Worm (Caenorhabditis elegans) whole organism, L4 larva: ENCODE measurements around the gene D2062.5.
A peak's percentile ranks its signal among the peaks of the same experiment; 100 is the strongest.

Experiments
- D1046.2 ChIP-seq: fragments of 200-800 bp; sonication (Bioruptor generic); IDR thresholded peaks from 2 replicates; pipeline ENCODE4 v1.3.6; 2022; ENCODE audit warnings: missing genetic modification characterization, missing compliant biosample characterization
- F49E8.2 ChIP-seq: sonication (generic microtip); optimal IDR thresholded peaks from 2 replicates; lab custom pipeline; 2016; ENCODE audit warnings: missing compliant biosample characterization, mild to moderate bottlenecking, missing genetic modification characterization, borderline replicate concordance
- T26A8.4 ChIP-seq: fragments of 200-800 bp; sonication (Bioruptor generic); IDR thresholded peaks from 2 replicates; pipeline ENCODE4 v1.3.6; 2022; ENCODE audit warnings: missing genetic modification characterization, missing compliant biosample characterization
- Y105C5A.15 ChIP-seq: fragments of 200-800 bp; sonication (Bioruptor generic); IDR thresholded peaks from 2 replicates; pipeline ENCODE4 v1.3.6; 2022; ENCODE audit warnings: missing genetic modification characterization, missing compliant biosample characterization
- Y5F2A.4 ChIP-seq: fragments of 200-800 bp; sonication (Bioruptor generic); optimal IDR thresholded peaks from 2 replicates; lab custom pipeline; 2018; ENCODE audit warnings: mild to moderate bottlenecking, missing genetic modification characterization, missing compliant biosample characterization
- ZK546.5 ChIP-seq, 2 experiments: sonication (generic microtip); optimal IDR thresholded peaks; 2 replicates each; lab custom pipeline; 2017; ENCODE audit warnings: missing biosample characterization in 2 of 2, missing genetic modification characterization in 2 of 2
- aly-2 ChIP-seq: sonication (generic microtip); optimal IDR thresholded peaks from 2 replicates; lab custom pipeline; 2018; ENCODE audit warnings: missing biosample characterization, missing genetic modification characterization
- ama-1 ChIP-seq: fragments of 150-350 bp; optimal IDR thresholded peaks from 2 replicates; lab custom pipeline; 2014; ENCODE audit warnings: inconsistent platforms, mixed read lengths
- attf-4 ChIP-seq: sonication (generic microtip); optimal IDR thresholded peaks from 3 replicates; lab custom pipeline; 2017; ENCODE audit warnings: missing biosample characterization, missing genetic modification characterization
- ceh-20 ChIP-seq: fragments of 200-800 bp; sonication (Bioruptor generic); IDR thresholded peaks from 2 replicates; pipeline ENCODE4 v1.3.6; 2022; ENCODE audit warnings: missing genetic modification reagents, missing genetic modification characterization, missing compliant biosample characterization
- ceh-32 ChIP-seq: sonication (generic microtip); optimal IDR thresholded peaks from 2 replicates; lab custom pipeline; 2016; ENCODE audit warnings: mild to moderate bottlenecking, missing genetic modification characterization, missing compliant biosample characterization; ENCODE audit not compliant: poor library complexity
- ctbp-1 ChIP-seq: fragments of 200-800 bp; sonication (Bioruptor generic); IDR thresholded peaks from 2 replicates; pipeline ENCODE4 v1.3.6; 2022; ENCODE audit warnings: missing genetic modification reagents, missing genetic modification characterization, missing compliant biosample characterization
- daf-19 ChIP-seq: fragments of 200-800 bp; sonication (Bioruptor generic); conservative IDR thresholded peaks from 2 replicates; pipeline ENCODE4 v1.3.6; 2022; ENCODE audit warnings: missing genetic modification characterization, missing compliant biosample characterization
- daf-8 ChIP-seq: fragments of 200-800 bp; sonication (Bioruptor generic); IDR thresholded peaks from 2 replicates; pipeline ENCODE4 v1.3.6; 2022; ENCODE audit warnings: missing genetic modification characterization, missing compliant biosample characterization
- dmd-6 ChIP-seq: fragments of 200-800 bp; sonication (Bioruptor generic); IDR thresholded peaks from 2 replicates; pipeline ENCODE4 v1.3.6; 2022; ENCODE audit warnings: missing genetic modification reagents, missing genetic modification characterization, missing compliant biosample characterization
- dmd-8 ChIP-seq: fragments of 200-800 bp; sonication (Bioruptor generic); IDR thresholded peaks from 2 replicates; pipeline ENCODE4 v1.3.6; 2022; ENCODE audit warnings: missing genetic modification characterization, missing compliant biosample characterization
- duxl-1 ChIP-seq: sonication (generic microtip); optimal IDR thresholded peaks from 2 replicates; lab custom pipeline; 2016; ENCODE audit warnings: mild to moderate bottlenecking, missing genetic modification characterization, moderate library complexity, missing compliant biosample characterization; ENCODE audit not compliant: poor library complexity
- hlh-30 ChIP-seq: sonication (generic microtip); optimal IDR thresholded peaks from 2 replicates; lab custom pipeline; 2017; ENCODE audit warnings: antibody characterized with exemption, mild to moderate bottlenecking, missing genetic modification characterization, missing compliant biosample characterization; ENCODE audit not compliant: insufficient read depth
- hmg-1.1 ChIP-seq: fragments of 200-800 bp; sonication (Bioruptor generic); IDR thresholded peaks from 2 replicates; pipeline ENCODE4 v1.3.6; 2022; ENCODE audit warnings: missing genetic modification reagents, missing genetic modification characterization, missing compliant biosample characterization
- lin-15B ChIP-seq: fragments of 150-350 bp; sonication (generic microtip); optimal IDR thresholded peaks from 3 replicates; lab custom pipeline; 2014; ENCODE audit warnings: missing biosample characterization, missing genetic modification characterization
- lin-38 ChIP-seq: fragments of 200-800 bp; sonication (Bioruptor generic); IDR thresholded peaks from 2 replicates; pipeline ENCODE4 v1.3.6; 2022; ENCODE audit warnings: missing genetic modification reagents, missing genetic modification characterization, missing compliant biosample characterization
- lin-39 ChIP-seq: fragments of 150-350 bp; optimal IDR thresholded peaks from 2 replicates; lab custom pipeline; 2014; ENCODE audit warnings: missing biosample characterization, missing genetic modification reagents, missing genetic modification characterization
- mdl-1 ChIP-seq, 2 experiments: fragments of 150-350 bp in 1 of 2; sonication (generic microtip) in 1 of 2; optimal IDR thresholded peaks; 2 replicates each; lab custom pipeline; 2014 to 2017; ENCODE audit warnings: missing biosample characterization in 2 of 2, missing genetic modification characterization in 2 of 2
- mxl-2 ChIP-seq: fragments of 200-800 bp; sonication (Bioruptor generic); conservative IDR thresholded peaks from 2 replicates; pipeline ENCODE4 v1.3.6; 2022; ENCODE audit warnings: missing genetic modification reagents, missing genetic modification characterization, missing compliant biosample characterization
- nhr-10 ChIP-seq: fragments of 150-350 bp; optimal IDR thresholded peaks from 2 replicates; lab custom pipeline; 2014; ENCODE audit warnings: missing biosample characterization, missing genetic modification characterization
- nhr-102 ChIP-seq: sonication (generic microtip); optimal IDR thresholded peaks from 2 replicates; lab custom pipeline; 2016; ENCODE audit warnings: mild to moderate bottlenecking, missing genetic modification characterization, moderate library complexity, missing compliant biosample characterization
- nhr-111 ChIP-seq: fragments of 200-800 bp; sonication (Bioruptor generic); optimal IDR thresholded peaks from 2 replicates; lab custom pipeline; 2018; ENCODE audit warnings: mild to moderate bottlenecking, missing genetic modification characterization, missing compliant biosample characterization
- nhr-237 ChIP-seq: sonication (generic microtip); optimal IDR thresholded peaks from 2 replicates; lab custom pipeline; 2017; ENCODE audit warnings: missing biosample characterization, missing genetic modification characterization
- nhr-28 ChIP-seq: fragments of 150-350 bp; optimal IDR thresholded peaks from 2 replicates; lab custom pipeline; 2014; ENCODE audit warnings: missing biosample characterization, missing genetic modification characterization
- nhr-76 ChIP-seq: fragments of 150-350 bp; optimal IDR thresholded peaks from 2 replicates; lab custom pipeline; 2014; ENCODE audit warnings: missing biosample characterization, missing genetic modification characterization
- nhr-77 ChIP-seq: fragments of 150-350 bp; optimal IDR thresholded peaks from 2 replicates; lab custom pipeline; 2014; ENCODE audit warnings: missing biosample characterization, missing genetic modification characterization
- php-3 ChIP-seq: fragments of 200-800 bp; sonication (Bioruptor generic); IDR thresholded peaks from 2 replicates; pipeline ENCODE4 v1.3.6; 2022; ENCODE audit warnings: missing genetic modification reagents, missing genetic modification characterization, missing compliant biosample characterization
- sdz-12 ChIP-seq: fragments of 200-800 bp; sonication (Bioruptor generic); optimal IDR thresholded peaks from 2 replicates; lab custom pipeline; 2018; ENCODE audit warnings: mild to moderate bottlenecking, missing genetic modification characterization, missing compliant biosample characterization
- set-16 ChIP-seq: fragments of 200-800 bp; sonication (Bioruptor generic); IDR thresholded peaks from 2 replicates; pipeline ENCODE4 v1.3.6; 2022; ENCODE audit warnings: missing genetic modification reagents, missing genetic modification characterization, missing compliant biosample characterization
- snpc-1.2 ChIP-seq: fragments of 200-800 bp; sonication (Bioruptor generic); IDR thresholded peaks from 2 replicates; pipeline ENCODE4 v1.3.6; 2022; ENCODE audit warnings: missing genetic modification reagents, missing genetic modification characterization, missing compliant biosample characterization
- spr-3 ChIP-seq: fragments of 200-800 bp; sonication (Bioruptor generic); optimal IDR thresholded peaks from 2 replicates; lab custom pipeline; 2018; ENCODE audit warnings: mild to moderate bottlenecking, missing genetic modification characterization, missing compliant biosample characterization
- tag-97 ChIP-seq: fragments of 200-800 bp; sonication (Bioruptor generic); IDR thresholded peaks from 2 replicates; pipeline ENCODE4 v1.3.6; 2022; ENCODE audit warnings: missing genetic modification characterization, missing compliant biosample characterization
- unc-62 ChIP-seq, 3 experiments: fragments of 150-350 bp in 1 of 3; sonication (generic microtip); optimal IDR thresholded peaks in 2 of 3; peaks in 1 of 3; 1 replicate in 1 of 3; 2 replicates in 2 of 3; lab custom pipeline; 2014 to 2017; ENCODE audit warnings: missing biosample characterization in 3 of 3, missing genetic modification characterization in 3 of 3, missing genetic modification reagents in 3 of 3, missing genotype in 1 of 3
- vab-7 ChIP-seq: fragments of 200-800 bp; sonication (Bioruptor generic); IDR thresholded peaks from 2 replicates; pipeline ENCODE4 v1.3.6; 2022; ENCODE audit warnings: missing genetic modification reagents, missing genetic modification characterization, missing compliant biosample characterization
- zag-1 ChIP-seq: fragments of 150-350 bp; optimal IDR thresholded peaks from 2 replicates; lab custom pipeline; 2014; ENCODE audit warnings: missing biosample characterization, missing genetic modification characterization
- zfp-2 ChIP-seq: sonication (generic microtip); optimal IDR thresholded peaks from 2 replicates; lab custom pipeline; 2016; ENCODE audit warnings: mild to moderate bottlenecking, missing genetic modification characterization, missing compliant biosample characterization
- zfp-3 ChIP-seq: fragments of 200-800 bp; sonication (Bioruptor generic); conservative IDR thresholded peaks from 2 replicates; pipeline ENCODE4 v1.3.6; 2022; ENCODE audit warnings: missing genetic modification reagents, missing genetic modification characterization, missing compliant biosample characterization
- ztf-7 ChIP-seq: fragments of 150-350 bp; optimal IDR thresholded peaks from 2 replicates; lab custom pipeline; 2014; ENCODE audit warnings: missing biosample characterization, missing genetic modification characterization

Gene D2062.5

DNA sequence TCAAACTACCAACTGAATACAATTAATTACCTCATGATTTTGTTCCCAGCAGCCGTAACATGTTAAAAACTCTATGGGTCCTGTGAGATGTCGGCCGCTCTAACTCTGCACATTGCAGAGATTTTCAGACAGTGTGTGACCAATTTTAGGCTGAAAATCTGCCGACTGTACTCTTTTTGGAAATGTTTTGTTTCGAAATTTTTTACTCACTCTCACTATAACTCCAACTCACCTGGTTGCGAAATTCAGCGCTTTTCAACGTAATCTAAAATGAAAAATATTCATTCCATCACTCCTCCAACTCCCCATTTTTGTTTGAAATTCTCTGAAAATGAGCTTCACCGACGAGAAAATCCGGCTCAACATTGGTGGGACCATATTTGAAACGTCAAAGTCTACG, 27.0 kb downstream of the D2062.5 start, which contains the start of the genes F22E5.13 and F22E5.6:
TSS of gene F22E5.13 (minus strand) at position 101 of the 400 bp plus-strand sequence.
TSS of gene F22E5.6 (plus strand) at position 297 of the 400 bp plus-strand sequence.
- TF ChIP-seq duxl-1 (tag; lab: Kevin White, UChicago) (no peak), F49E8.2 (tag; lab: Kevin White, UChicago) (no peak), daf-8 (no peak), ama-1 (no peak), Y105C5A.15 (GFP tag; lab: Robert Waterston, UW) (no peak), Y5F2A.4 (no peak), php-3 (GFP tag; lab: Robert Waterston, UW) (no peak), daf-19 (GFP tag; lab: Robert Waterston, UW) (no peak), nhr-111 (GFP tag; lab: Kevin White, UChicago) (no peak), nhr-237 (tag; lab: Kevin White, UChicago) (no peak), ZK546.5 (tag; optimal IDR thresholded peaks at IDR 0.05; lab: Kevin White, UChicago) (no peak), snpc-1.2 (no peak), nhr-102 (tag; lab: Kevin White, UChicago) (no peak), zfp-2 (tag; lab: Kevin White, UChicago) (no peak), zfp-3 (GFP tag; lab: Robert Waterston, UW) (no peak), ctbp-1 (GFP tag; lab: Robert Waterston, UW) (no peak), vab-7 (GFP tag; lab: Robert Waterston, UW) (no peak)

DNA sequence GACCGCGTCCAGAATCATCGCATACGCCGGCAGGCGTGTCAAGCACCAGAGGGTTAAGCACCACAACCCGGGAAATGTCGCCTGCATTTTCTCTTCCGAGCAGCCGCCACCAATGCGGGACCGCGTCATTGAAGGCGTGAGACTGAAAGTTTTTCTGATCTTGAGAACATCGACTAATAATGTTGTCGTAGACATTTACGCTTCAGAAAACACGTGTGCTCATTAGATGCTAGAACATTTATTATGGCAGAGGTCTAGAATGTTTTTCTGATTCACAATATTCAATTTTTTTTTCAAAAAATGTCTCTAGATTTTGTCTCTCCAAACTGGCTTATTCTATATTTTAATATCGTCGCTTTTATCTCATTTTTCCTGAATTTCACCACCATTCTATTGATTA, 34.0 kb downstream of the D2062.5 start, which contains the start of gene sri-47:
TSS of gene sri-47 (plus strand) at position 301 of the 400 bp plus-strand sequence.
- TF ChIP-seq lin-39 (tag; lab: Kevin White, UChicago) (no peak), nhr-76 (no peak), ceh-20 (GFP tag; lab: Robert Waterston, UW) (no peak), nhr-10 (tag; lab: Kevin White, UChicago) (no peak), nhr-77 (tag; lab: Kevin White, UChicago) (no peak), zag-1 (tag; lab: Kevin White, UChicago) (no peak), unc-62 (GFP tag; optimal IDR thresholded peaks at IDR 0.05 in 1 of 2; lab: Kevin White, UChicago) (peak in 1 of 2 experiments; percentile 85), unc-62 (tag; optimal IDR thresholded peaks at IDR 0.05; lab: Kevin White, UChicago) (no peak), D1046.2 (GFP tag; lab: Robert Waterston, UW) (0 out of 2 replicates have a peak, but pooled peaks have one; percentile 39), aly-2 (no peak), hmg-1.1 (GFP tag; lab: Robert Waterston, UW) (no peak), php-3 (GFP tag; lab: Robert Waterston, UW) (no peak), set-16 (GFP tag; lab: Robert Waterston, UW) (0 out of 2 replicates have a peak, but pooled peaks have one; percentile 23), ama-1 (no peak), snpc-1.2 (no peak), lin-15B (tag; lab: Kevin White, UChicago) (no peak), duxl-1 (tag; lab: Kevin White, UChicago) (no peak), dmd-6 (GFP tag; lab: Robert Waterston, UW) (no peak), Y5F2A.4 (no peak)
- TF ChIP-seq, all 104 proteins: peak for 3

DNA sequence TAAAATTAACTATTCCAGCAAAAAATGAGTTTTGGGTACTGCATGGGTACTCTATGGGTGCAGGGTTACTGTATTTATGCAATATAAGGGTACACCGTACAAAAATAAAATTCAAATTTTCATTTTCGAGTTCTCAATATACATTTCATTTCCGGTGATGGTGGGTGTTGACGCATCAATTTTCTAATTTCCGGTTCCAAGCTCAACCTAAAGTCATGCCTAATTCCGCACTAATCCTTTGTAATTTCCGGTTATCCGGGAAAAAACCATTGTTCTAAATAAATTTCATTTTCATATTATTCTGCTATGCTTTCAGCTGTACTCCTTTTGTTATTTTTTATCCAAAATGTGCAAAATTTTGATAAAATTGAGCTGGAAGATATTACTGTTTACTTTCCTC, 36.8 kb downstream of the D2062.5 start, which contains the start of gene gcy-21:
TSS of gene gcy-21 (plus strand) at position 301 of the 400 bp plus-strand sequence.
- TF ChIP-seq ztf-7 = no peak
- TF ChIP-seq nhr-28 (tag; lab: Kevin White, UChicago) = no peak
- no peak for TF ChIP-seq lin-38
- no peak for TF ChIP-seq T26A8.4
- TF ChIP-seq nhr-102 (tag; lab: Kevin White, UChicago) = no peak
- no peak for TF ChIP-seq ceh-32 (tag; lab: Kevin White, UChicago)
- no peak for TF ChIP-seq nhr-237 (tag; lab: Kevin White, UChicago)
- no peak for TF ChIP-seq attf-4 (tag; lab: Kevin White, UChicago)
- TF ChIP-seq nhr-77 (tag; lab: Kevin White, UChicago) = no peak
- no peak for TF ChIP-seq sdz-12
- TF ChIP-seq mdl-1 (tag; optimal IDR thresholded peaks at IDR 0.05; lab: Kevin White, UChicago) = no peak
- no peak for TF ChIP-seq D1046.2 (GFP tag; lab: Robert Waterston, UW)
- no peak for TF ChIP-seq mxl-2 (GFP tag; lab: Robert Waterston, UW)
- TF ChIP-seq tag-97 (GFP tag; lab: Robert Waterston, UW) = no peak
- TF ChIP-seq Y105C5A.15 (GFP tag; lab: Robert Waterston, UW) = no peak
- TF ChIP-seq spr-3 (GFP tag; lab: Kevin White, UChicago) = no peak
- no peak for TF ChIP-seq hlh-30 (tag; lab: Kevin White, UChicago)
- no peak for TF ChIP-seq dmd-8 (GFP tag; lab: Robert Waterston, UW)
